Worm (Caenorhabditis elegans) whole organism, young adult: ENCODE measurements around the gene T19D12.6.

Experiments
- F37B4.10 ChIP-seq: fragments of 200-800 bp; sonication (Bioruptor generic); IDR thresholded peaks from 2 replicates; pipeline ENCODE4 v1.3.6; 2022; ENCODE audit warnings: missing genetic modification characterization, missing compliant biosample characterization
- F57A8.1 ChIP-seq: fragments of 200-800 bp; sonication (Bioruptor generic); optimal IDR thresholded peaks from 2 replicates; lab custom pipeline; 2018; ENCODE audit warnings: mild to moderate bottlenecking, missing genetic modification characterization, moderate library complexity, missing compliant biosample characterization
- K12H6.12 ChIP-seq: fragments of 200-800 bp; sonication (Bioruptor generic); optimal IDR thresholded peaks from 2 replicates; lab custom pipeline; 2018; ENCODE audit warnings: mild to moderate bottlenecking, missing genetic modification characterization, missing compliant biosample characterization
- ama-1 ChIP-seq, 3 experiments: fragments of 150-350 bp in 1 of 3; sonication (generic microtip) in 2 of 3; optimal IDR thresholded peaks; 2 replicates each; lab custom pipeline; 2014 to 2018; ENCODE audit warnings: missing biosample characterization in 2 of 3, missing genetic modification characterization in 2 of 3, missing genetic modification reagents in 2 of 3
- ceh-40 ChIP-seq: fragments of 200-800 bp; sonication (Bioruptor generic); IDR thresholded peaks from 2 replicates; pipeline ENCODE4 v1.3.6; 2022; ENCODE audit warnings: missing genetic modification characterization, missing compliant biosample characterization
- egl-18 ChIP-seq: fragments of 200-800 bp; sonication (Bioruptor generic); IDR thresholded peaks from 2 replicates; pipeline ENCODE4 v1.3.6; 2022; ENCODE audit warnings: missing genetic modification reagents, missing genetic modification characterization, missing compliant biosample characterization
- hlh-26 ChIP-seq: fragments of 200-800 bp; sonication (Bioruptor generic); conservative IDR thresholded peaks from 2 replicates; pipeline ENCODE4 v1.3.6; 2022; ENCODE audit warnings: missing genetic modification reagents, missing genetic modification characterization, missing compliant biosample characterization
- lin-35 ChIP-seq, 3 experiments: fragments of 150-350 bp in 2 of 3; sonication (generic microtip) in 1 of 3; optimal IDR thresholded peaks; 2 replicates each; lab custom pipeline; 2014 to 2018; ENCODE audit warnings: missing biosample characterization in 3 of 3, missing genetic modification characterization in 3 of 3, missing genetic modification reagents in 3 of 3
- madf-6 ChIP-seq: fragments of 200-800 bp; sonication (Bioruptor generic); IDR thresholded peaks from 2 replicates; pipeline ENCODE4 v1.3.6; 2022; ENCODE audit warnings: missing genetic modification reagents, missing genetic modification characterization, missing compliant biosample characterization
- nfya-2 ChIP-seq: fragments of 200-800 bp; sonication (Bioruptor generic); IDR thresholded peaks from 2 replicates; pipeline ENCODE4 v1.3.6; 2022; ENCODE audit warnings: missing genetic modification reagents, missing genetic modification characterization, missing compliant biosample characterization
- pha-4 ChIP-seq: fragments of 150-350 bp; sonication (generic microtip); optimal IDR thresholded peaks from 2 replicates; lab custom pipeline; 2014; ENCODE audit warnings: missing biosample characterization, missing genetic modification reagents, missing genetic modification characterization
- snpc-4 ChIP-seq, 5 experiments: fragments of 150-350 bp in 1 of 5; sonication (generic microtip) in 4 of 5; optimal IDR thresholded peaks; 2 replicates each; lab custom pipeline; 2014 to 2018; ENCODE audit warnings: missing genetic modification characterization in 5 of 5, missing biosample characterization in 3 of 5, antibody characterized with exemption in 2 of 5, mild to moderate bottlenecking in 2 of 5, missing compliant biosample characterization in 2 of 5, missing genotype in 2 of 5, moderate library complexity in 2 of 5, missing genetic modification reagents in 1 of 5
- unc-62 ChIP-seq: fragments of 150-350 bp; optimal IDR thresholded peaks from 2 replicates; lab custom pipeline; 2014; ENCODE audit warnings: missing biosample characterization, missing genetic modification reagents, missing genetic modification characterization
- ztf-28 ChIP-seq: fragments of 200-800 bp; sonication (Bioruptor generic); IDR thresholded peaks from 2 replicates; pipeline ENCODE4 v1.3.6; 2022; ENCODE audit warnings: missing genetic modification reagents, missing genetic modification characterization, missing compliant biosample characterization

ce11 chrII:6683663-6684285, 40.9 kb upstream of the T19D12.6 start, which contains the start of gene gyf-1:
- TF ChIP-seq unc-62 (no peak), egl-18 (GFP tag; lab: Robert Waterston, UW) (no peak), K12H6.12 (peak; percentile 49), hlh-26 (GFP tag; lab: Robert Waterston, UW) (no peak), lin-35 (GFP tag; optimal IDR thresholded peaks at IDR 0.05; lab: Kevin White, UChicago) (peak in 1 of 3 experiments; percentile 27), ztf-28 (GFP tag; lab: Robert Waterston, UW) (no peak), F37B4.10 (no peak), snpc-4 (GFP tag; optimal IDR thresholded peaks at IDR 0.05; lab: Kevin White, UChicago) (no peak), snpc-4 (tag; optimal IDR thresholded peaks at IDR 0.05; lab: Kevin White, UChicago) (no peak), ceh-40 (GFP tag; lab: Robert Waterston, UW) (no peak), madf-6 (GFP tag; lab: Robert Waterston, UW) (no peak), ama-1 (optimal IDR thresholded peaks at IDR 0.05; lab: Kevin White, UChicago) (no peak), ama-1 (GFP tag; optimal IDR thresholded peaks at IDR 0.05; lab: Kevin White, UChicago) (no peak), pha-4 (tag; lab: Kevin White, UChicago) (no peak), F57A8.1 (GFP tag; lab: Kevin White, UChicago) (no peak), nfya-2 (GFP tag; lab: Robert Waterston, UW) (no peak)
